Fruit fly (Drosophila melanogaster) whole organism, embryonic: ENCODE results near the gene aln.

ENCODE experiments used
- CG10565 ChIP-seq: fragments of 200-800 bp; sonication (Bioruptor generic); optimal IDR thresholded peaks from 3 replicates; lab custom pipeline; 2016; ENCODE audit warnings: missing biosample characterization, mild to moderate bottlenecking, missing genetic modification characterization
- CG11504 ChIP-seq: fragments of 200-800 bp; sonication (Bioruptor generic); optimal IDR thresholded peaks from 3 replicates; lab custom pipeline; 2019; ENCODE audit warnings: missing biosample characterization, mild to moderate bottlenecking, missing genetic modification characterization, moderate library complexity
- CG14014 ChIP-seq: fragments of 200-800 bp; sonication (Bioruptor generic); IDR thresholded peaks from 2 replicates; pipeline ENCODE4 v1.3.6; 2022; ENCODE audit warnings: missing biosample characterization, missing genetic modification characterization
- CG32532 ChIP-seq: fragments of 200-800 bp; sonication (Bioruptor generic); IDR thresholded peaks from 2 replicates; pipeline ENCODE4 v1.3.6; 2022; ENCODE audit warnings: missing biosample characterization, missing genetic modification characterization
- CG5180 ChIP-seq: fragments of 200-800 bp; sonication (Bioruptor generic); optimal IDR thresholded peaks from 3 replicates; lab custom pipeline; 2017; ENCODE audit warnings: missing biosample characterization, missing genetic modification characterization, mild to moderate bottlenecking, moderate library complexity, missing genetic modification reagents
- CG6854 ChIP-seq: fragments of 200-800 bp; sonication (Bioruptor generic); optimal IDR thresholded peaks from 3 replicates; lab custom pipeline; 2017; ENCODE audit warnings: missing biosample characterization, mild to moderate bottlenecking, missing genetic modification characterization
- abd-A ChIP-seq: fragments of 200-800 bp; sonication (Bioruptor generic); optimal IDR thresholded peaks from 3 replicates; lab custom pipeline; 2019; ENCODE audit warnings: missing biosample characterization, mild to moderate bottlenecking, missing genetic modification characterization, moderate library complexity
- corto ChIP-seq: fragments of 200-800 bp; sonication (Bioruptor generic); optimal IDR thresholded peaks from 2 replicates; lab custom pipeline; 2016; ENCODE audit warnings: missing biosample characterization, mild to moderate bottlenecking, missing genetic modification characterization, moderate library complexity
- danr ChIP-seq: fragments of 200-800 bp; sonication (Bioruptor generic); IDR thresholded peaks from 2 replicates; pipeline ENCODE4 v1.3.6; 2022; ENCODE audit warnings: missing biosample characterization, missing genetic modification characterization
- dmrt99B ChIP-seq: fragments of 200-800 bp; sonication (Bioruptor generic); optimal IDR thresholded peaks from 2 replicates; lab custom pipeline; 2018; ENCODE audit warnings: missing biosample characterization, mild to moderate bottlenecking, missing genetic modification characterization, moderate library complexity
- ewg ChIP-seq: fragments of 200-800 bp; sonication (Bioruptor generic); optimal IDR thresholded peaks from 3 replicates; lab custom pipeline; 2017; ENCODE audit warnings: mild to moderate bottlenecking, missing biosample characterization, missing genetic modification reagents, missing genetic modification characterization
- pho ChIP-seq: fragments of 200-800 bp; sonication (Bioruptor generic); optimal IDR thresholded peaks from 2 replicates; lab custom pipeline; 2016; ENCODE audit warnings: missing biosample characterization, missing genetic modification characterization

DNA sequence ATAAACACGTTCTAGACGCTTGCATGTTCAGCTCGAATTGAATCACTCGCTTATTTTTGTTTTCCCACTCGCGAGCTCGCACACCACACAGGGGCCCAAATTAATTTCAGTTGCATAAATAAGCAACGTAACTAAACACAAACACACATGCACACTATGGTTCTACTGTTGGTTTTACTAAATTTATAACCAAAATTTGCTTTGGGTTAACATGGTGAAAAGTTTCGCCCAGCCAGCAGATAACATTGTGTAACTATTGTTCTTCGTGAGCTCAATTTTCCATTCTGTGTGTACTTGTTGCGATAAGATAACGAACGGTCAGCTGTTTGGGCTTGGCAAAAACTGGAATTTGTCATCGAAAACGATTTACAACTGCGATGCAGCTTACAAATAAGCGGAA lies 6.2 kb downstream of the aln start:
- TF ChIP-seq CG14014 (GFP tag; lab: Robert Waterston, UW) (no peak), CG6854 (no peak), CG5180 (GFP tag; lab: Kevin White, UChicago) (no peak), CG10565 (GFP tag; lab: Kevin White, UChicago) (no peak), danr (GFP tag; lab: Robert Waterston, UW) (no peak), CG11504 (no peak), dmrt99B (tag; lab: Kevin White, UChicago) (no peak), CG32532 (GFP tag; lab: Robert Waterston, UW) (no peak), corto (GFP tag; lab: Kevin White, UChicago) (no peak), pho (GFP tag; lab: Kevin White, UChicago) (no peak), abd-A (no peak), ewg (no peak)
